Fruit fly (Drosophila melanogaster) whole organism, adult: Measurements from ENCODE around the gene CG43638.

ENCODE experiments used
- Hr96 ChIP-seq: fragments of 200-800 bp; sonication (Bioruptor generic); optimal IDR thresholded peaks from 2 replicates; lab custom pipeline; 2016; ENCODE audit warnings: missing biosample characterization, missing genetic modification characterization
- kay ChIP-seq: fragments of 200-800 bp; sonication (Bioruptor generic); peaks from one replicate; lab custom pipeline; 2016; ENCODE audit warnings: missing biosample characterization, missing genetic modification characterization, borderline replicate concordance
- toe ChIP-seq: fragments of 200-800 bp; sonication (Bioruptor generic); optimal IDR thresholded peaks from 2 replicates; lab custom pipeline; 2016; ENCODE audit warnings: missing biosample characterization, missing genetic modification characterization

- TF ChIP-seq kay (GFP tag; lab: Kevin White, UChicago) (no peak), toe (GFP tag; lab: Kevin White, UChicago) (no peak), Hr96 (GFP tag; lab: Kevin White, UChicago) (no peak)
These were observed 40.9 kb upstream of the CG43638 start for dm6 chr3L:12003457-12003856.
